Worm (Caenorhabditis elegans): Measurements from ENCODE around the gene math-9.
A peak's percentile ranks its signal among the peaks of the same experiment; 100 is the strongest.

The math-9 gene

ce11 chrII:1884635-1885034 is 5.9 kb downstream of the math-9 start, which contains the start of gene math-6:
Gene math-6 (minus strand): TSS chrII:1884735.
- TF ChIP-seq nhr-102 (tag; optimal IDR thresholded peaks at IDR 0.05), result no peak
- TF ChIP-seq F37D6.2 (tag; optimal IDR thresholded peaks at IDR 0.05), result no peak
- no peak for TF ChIP-seq Y48G9A.11 (GFP tag; IDR thresholded peaks at IDR 0.05)
- no peak for TF ChIP-seq aly-2 (tag; optimal IDR thresholded peaks at IDR 0.05)
- TF ChIP-seq set-16 (GFP tag; IDR thresholded peaks at IDR 0.05), result no peak
- no peak for TF ChIP-seq ZK546.5 (tag; optimal IDR thresholded peaks at IDR 0.05)

- TF ChIP-seq duxl-1 (tag; optimal IDR thresholded peaks at IDR 0.05; ENCODE audit: poor library complexity) (no peak), lir-3 (tag; optimal IDR thresholded peaks at IDR 0.05) (no peak)
These were observed 7.9 kb downstream of the math-9 start, which contains the start of gene math-5 for ce11 chrII:1882705-1883104. Gene math-5 (minus strand): TSS chrII:1882805.

- TF ChIP-seq aly-2 (tag; optimal IDR thresholded peaks at IDR 0.05) (no peak), lin-38 (GFP tag; IDR thresholded peaks at IDR 0.05) (no peak), tag-97 (GFP tag; IDR thresholded peaks at IDR 0.05) (no peak), F26F4.8 (GFP tag; conservative IDR thresholded peaks at IDR 0.05) (no peak), nhr-25 (tag; optimal IDR thresholded peaks at IDR 0.05; ENCODE audit: borderline replicate concordance, insufficient read depth) (no peak), dve-1 (tag; optimal IDR thresholded peaks at IDR 0.05; ENCODE audit: insufficient read depth) (no peak), nhr-10 (tag; optimal IDR thresholded peaks at IDR 0.05) (no peak), dmd-6 (GFP tag; IDR thresholded peaks at IDR 0.05) (no peak), fos-1 (tag; optimal IDR thresholded peaks at IDR 0.05) (no peak), mxl-3 (GFP tag; optimal IDR thresholded peaks at IDR 0.05) (no peak), unc-62 (GFP tag; optimal IDR thresholded peaks at IDR 0.05 in 1 of 2) (no peak), unc-62 (tag; optimal IDR thresholded peaks at IDR 0.05) (no peak), hlh-11 (tag; optimal IDR thresholded peaks at IDR 0.05) (no peak), attf-4 (tag; optimal IDR thresholded peaks at IDR 0.05) (no peak), ces-1 (GFP tag; optimal IDR thresholded peaks at IDR 0.05) (no peak), tra-1 (GFP tag; IDR thresholded peaks at IDR 0.05) (no peak)
These were observed 11.9 kb downstream of the math-9 start, which contains the start of gene math-16 for ce11 chrII:1878663-1879062. Gene math-16 (minus strand): TSS chrII:1878763.

ce11 chrII:1875658-1876057 is 14.9 kb downstream of the math-9 start, which contains the start of gene math-13:
Gene math-13 (plus strand): TSS chrII:1875958.
- TF ChIP-seq nhr-111 (GFP tag; optimal IDR thresholded peaks at IDR 0.05), result no peak
- no peak for TF ChIP-seq zip-2 (tag; optimal IDR thresholded peaks at IDR 0.05)
- TF ChIP-seq dve-1 (tag; optimal IDR thresholded peaks at IDR 0.05; ENCODE audit: insufficient read depth), result no peak
- no peak for TF ChIP-seq dmd-8 (GFP tag; IDR thresholded peaks at IDR 0.05)

ce11 chrII:1870875-1871592 is 19.5 kb downstream of the math-9 start, which contains the start of gene math-10:
Gene math-10 (plus strand): TSS chrII:1871542.
- TF ChIP-seq dmd-6 (GFP tag; IDR thresholded peaks at IDR 0.05) (peak; percentile 55), nhr-28 (tag; optimal IDR thresholded peaks at IDR 0.05) (peak; percentile 33), nhr-11 (tag; optimal IDR thresholded peaks at IDR 0.05) (no peak), nhr-10 (tag; optimal IDR thresholded peaks at IDR 0.05) (no peak), pqm-1 (tag; optimal IDR thresholded peaks at IDR 0.05) (peak; percentile 8), hlh-11 (tag; optimal IDR thresholded peaks at IDR 0.05) (peak; percentile 54), mep-1 (tag; optimal IDR thresholded peaks at IDR 0.05) (no peak), unc-62 (GFP tag; optimal IDR thresholded peaks at IDR 0.05 in 1 of 2) (peak in 1 of 2 experiments; percentile 79), unc-62 (tag; optimal IDR thresholded peaks at IDR 0.05) (no peak)

- TF ChIP-seq daf-16 (GFP tag; optimal IDR thresholded peaks at IDR 0.05) (no peak), daf-16 (tag; optimal IDR thresholded peaks at IDR 0.05) (peak; percentile 24), zfp-3 (GFP tag; conservative IDR thresholded peaks at IDR 0.05) (no peak), mxl-3 (GFP tag; optimal IDR thresholded peaks at IDR 0.05) (no peak)
These were observed 21.5 kb downstream of the math-9 start, which contains the start of gene math-14 for ce11 chrII:1869120-1869519. Gene math-14 (plus strand): TSS chrII:1869420.

Measured in whole organism, L4 larva.